Fruit fly (Drosophila melanogaster): ENCODE data around the gene Roc1a.

Roc1a gene

DNA sequence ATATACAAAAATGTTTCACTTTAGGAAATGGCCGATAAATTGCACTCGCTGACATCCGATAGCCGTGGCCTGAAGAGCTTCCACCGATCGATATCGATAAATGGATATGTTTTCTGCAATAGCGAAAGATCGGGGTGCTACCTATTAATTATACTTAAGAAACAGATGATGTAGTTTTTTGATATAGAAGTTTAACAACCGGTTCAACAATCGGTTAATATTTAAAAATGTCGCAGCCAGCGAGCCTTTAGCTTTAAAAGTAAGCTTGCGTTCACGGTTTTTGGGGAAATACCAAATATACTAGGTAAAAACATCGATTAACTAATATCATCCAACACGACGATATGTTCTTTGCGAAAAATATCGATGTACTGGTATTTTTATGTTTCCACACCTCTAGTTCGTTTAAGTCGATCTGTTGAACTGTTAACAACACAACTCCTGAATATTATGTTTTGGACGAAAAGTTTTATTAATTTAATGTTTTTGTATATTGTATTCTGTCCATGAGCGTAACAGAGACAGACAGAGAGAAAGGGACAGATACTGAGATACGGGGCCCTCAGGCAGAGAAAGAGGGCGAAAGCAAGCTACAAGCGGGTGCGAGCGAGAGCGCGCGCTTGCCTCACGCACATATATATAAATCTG is 11.5 kb upstream of the Roc1a start, which contains the start of gene Dredd (continued):
- TF ChIP-seq CG13424 (tag; optimal IDR thresholded peaks at IDR 0.05) = no peak
- TF ChIP-seq dmrt99B (tag; optimal IDR thresholded peaks at IDR 0.05) = no peak
- TF ChIP-seq hth (optimal IDR thresholded peaks at IDR 0.05) = no peak
- TF ChIP-seq CG32767 (GFP tag; IDR thresholded peaks at IDR 0.05) = no peak; the same call in 1 of the 2 replicates
- TF ChIP-seq Abd-B (GFP tag; optimal IDR thresholded peaks at IDR 0.05) = no peak
- no peak for TF ChIP-seq ssp (GFP tag; IDR thresholded peaks at IDR 0.05)
- TF ChIP-seq Dll (GFP tag; IDR thresholded peaks at IDR 0.05; ENCODE audit: partially characterized antibody) = peak; percentile 93
- no peak for TF ChIP-seq CG8089 (GFP tag; optimal IDR thresholded peaks at IDR 0.05)
- peak; percentile 79 for TF ChIP-seq CG17829 (tag; optimal IDR thresholded peaks at IDR 0.05)
- no peak for TF ChIP-seq jing (GFP tag; optimal IDR thresholded peaks at IDR 0.05)
- TF ChIP-seq CG7963 (GFP tag; IDR thresholded peaks at IDR 0.05; ENCODE audit: partially characterized antibody) = peak; percentile 86
- no peak for TF ChIP-seq toy (GFP tag; IDR thresholded peaks at IDR 0.05)
- TF ChIP-seq Hr39 (optimal IDR thresholded peaks at IDR 0.05) = no peak
- no peak for TF ChIP-seq fu2 (GFP tag; optimal IDR thresholded peaks at IDR 0.05)
- no peak for TF ChIP-seq Sox102F (GFP tag; optimal IDR thresholded peaks at IDR 0.05)
- no peak for TF ChIP-seq CG3163 (GFP tag; optimal IDR thresholded peaks at IDR 0.05)
- TF ChIP-seq Trl (optimal IDR thresholded peaks at IDR 0.05) = no peak
- no peak for TF ChIP-seq Trl (GFP tag; optimal IDR thresholded peaks at IDR 0.05)
- no peak for TF ChIP-seq Pdp1 (GFP tag; optimal IDR thresholded peaks at IDR 0.05)
- no peak for TF ChIP-seq Oaz (GFP tag; IDR thresholded peaks at IDR 0.05)
- TF ChIP-seq Poxn (GFP tag; IDR thresholded peaks at IDR 0.05) = no peak
- TF ChIP-seq trh (GFP tag; optimal IDR thresholded peaks at IDR 0.05) = no peak
- no peak for TF ChIP-seq CG10147 (GFP tag; optimal IDR thresholded peaks at IDR 0.05)
- TF ChIP-seq CG8924 (tag; optimal IDR thresholded peaks at IDR 0.05) = peak; percentile 73
- 0 out of 2 replicates have a peak, but pooled peaks have one; percentile 9 for TF ChIP-seq MBD-R2 (GFP tag; IDR thresholded peaks at IDR 0.05)
- no peak for TF ChIP-seq sc (optimal IDR thresholded peaks at IDR 0.05)
- TF ChIP-seq sc (GFP tag; optimal IDR thresholded peaks at IDR 0.05) = no peak
- no peak for TF ChIP-seq dati (GFP tag; IDR thresholded peaks at IDR 0.05)
- TF ChIP-seq NFAT (GFP tag; IDR thresholded peaks at IDR 0.05) = no peak
- no peak for TF ChIP-seq CG6254 (GFP tag; optimal IDR thresholded peaks at IDR 0.05)

- no peak for TF ChIP-seq CG3838 (GFP tag; optimal IDR thresholded peaks at IDR 0.05)
- TF ChIP-seq CG12391 (tag; optimal IDR thresholded peaks at IDR 0.05) = no peak
- no peak for TF ChIP-seq eyg (GFP tag; optimal IDR thresholded peaks at IDR 0.05)
- TF ChIP-seq CG8924 (tag; optimal IDR thresholded peaks at IDR 0.05) = no peak
- no peak for TF ChIP-seq CG12299 (tag; optimal IDR thresholded peaks at IDR 0.05)
- no peak for TF ChIP-seq h (optimal IDR thresholded peaks at IDR 0.05)
- TF ChIP-seq E2f2 (GFP tag; IDR thresholded peaks at IDR 0.05) = no peak
- peak; percentile 82 for TF ChIP-seq Blimp-1 (GFP tag; optimal IDR thresholded peaks at IDR 0.05)
- TF ChIP-seq C15 (GFP tag; IDR thresholded peaks at IDR 0.05) = no peak
- no peak for TF ChIP-seq CoRest (tag; optimal IDR thresholded peaks at IDR 0.05)
- no peak for TF ChIP-seq zfh1 (GFP tag; IDR thresholded peaks at IDR 0.05)
- no peak for TF ChIP-seq CG11093 (GFP tag; IDR thresholded peaks at IDR 0.05)
- peak; percentile 22 for TF ChIP-seq YL-1 (GFP tag; optimal IDR thresholded peaks at IDR 0.05)
- no peak for TF ChIP-seq CG4617 (GFP tag; optimal IDR thresholded peaks at IDR 0.05; ENCODE audit: borderline replicate concordance)
- TF ChIP-seq cwo (GFP tag; optimal IDR thresholded peaks at IDR 0.05) = peak; percentile 66
- no peak for TF ChIP-seq CG4854 (GFP tag; optimal IDR thresholded peaks at IDR 0.05)
- 0 out of 3 replicates have a peak, but pooled peaks have one; percentile 8 for TF ChIP-seq CG16813 (GFP tag; IDR thresholded peaks at IDR 0.05; ENCODE audit: partially characterized antibody)
- no peak for TF ChIP-seq Doc3 (GFP tag; IDR thresholded peaks at IDR 0.05; ENCODE audit: partially characterized antibody)
- TF ChIP-seq lola (GFP tag; optimal IDR thresholded peaks at IDR 0.05) = no peak
- no peak for TF ChIP-seq Taf1 (GFP tag; IDR thresholded peaks at IDR 0.05)
- no peak for TF ChIP-seq CG17802 (tag; optimal IDR thresholded peaks at IDR 0.05)
Observed at dm6 chrX:636606-637530, 10.2 kb upstream of the Roc1a start.
